Fruit fly (Drosophila melanogaster): ENCODE data around the gene CG34316.

CG34316 gene

DNA sequence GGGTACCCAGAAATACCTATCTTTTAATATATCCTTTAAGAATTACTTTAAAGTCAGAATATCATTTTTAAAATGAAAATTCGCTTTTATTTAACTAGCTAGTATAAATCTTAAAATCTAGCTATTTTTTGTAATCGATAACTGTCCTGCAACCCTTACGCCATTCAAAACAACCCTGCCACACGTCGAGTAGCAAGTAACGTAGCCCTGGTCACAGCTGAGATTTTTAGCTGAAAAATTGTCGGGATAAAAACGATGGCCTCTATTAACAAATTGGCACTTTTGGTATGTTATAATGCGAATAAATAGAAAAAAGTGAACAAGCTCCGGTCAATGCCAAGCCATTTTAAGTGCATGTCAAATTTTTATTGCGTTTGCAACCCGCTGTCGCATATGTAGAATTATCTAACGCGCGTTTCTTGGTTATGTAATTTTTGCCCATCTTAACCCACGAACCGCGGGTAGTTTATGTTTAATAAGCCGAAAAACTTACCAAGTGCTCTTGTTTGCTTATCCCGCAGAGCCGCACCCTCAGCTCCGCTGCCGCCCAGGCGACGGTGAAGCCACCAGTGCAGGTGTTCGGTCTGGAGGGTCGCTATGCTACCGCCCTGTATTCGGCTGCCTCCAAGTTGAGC lies 35.1 kb downstream of the CG34316 start, which contains the start of gene ATPsynO (continued):
- TF ChIP-seq Drgx (GFP tag; IDR thresholded peaks at IDR 0.05) (no peak), CG7372 (GFP tag; IDR thresholded peaks at IDR 0.05) (no peak), D19A (tag; optimal IDR thresholded peaks at IDR 0.05) (no peak), CG9817 (tag; optimal IDR thresholded peaks at IDR 0.05) (no peak), CG14710 (tag; optimal IDR thresholded peaks at IDR 0.05) (peak; percentile 53), CG7963 (GFP tag; IDR thresholded peaks at IDR 0.05; ENCODE audit: partially characterized antibody) (no peak), ase (GFP tag; IDR thresholded peaks at IDR 0.05) (no peak), tup (GFP tag; optimal IDR thresholded peaks at IDR 0.05) (no peak), CG16813 (GFP tag; IDR thresholded peaks at IDR 0.05; ENCODE audit: partially characterized antibody) (0 out of 3 replicates have a peak, but pooled peaks have one; percentile 42), lbe (GFP tag; optimal IDR thresholded peaks at IDR 0.05) (peak; percentile 0), CG18764 (GFP tag; optimal IDR thresholded peaks at IDR 0.05) (no peak), CG30403 (GFP tag; optimal IDR thresholded peaks at IDR 0.05) (peak; percentile 17), Kr (GFP tag; optimal IDR thresholded peaks at IDR 0.05) (no peak), ap (GFP tag; IDR thresholded peaks at IDR 0.05) (no peak), CG15601 (tag; optimal IDR thresholded peaks at IDR 0.05) (peak; percentile 28), E2f2 (GFP tag; IDR thresholded peaks at IDR 0.05) (peak; percentile 41; the same call in 1 of the 2 replicates), slp2 (GFP tag; optimal IDR thresholded peaks at IDR 0.05) (no peak), H15 (GFP tag; IDR thresholded peaks at IDR 0.05) (no peak), wdn (GFP tag; IDR thresholded peaks at IDR 0.05) (no peak), CG15514 (GFP tag; optimal IDR thresholded peaks at IDR 0.05) (peak; percentile 67), Dp (GFP tag; optimal IDR thresholded peaks at IDR 0.05) (peak; percentile 52), CG3838 (GFP tag; optimal IDR thresholded peaks at IDR 0.05) (no peak), CG2116 (GFP tag; optimal IDR thresholded peaks at IDR 0.05) (peak; percentile 98), CG7987 (GFP tag; optimal IDR thresholded peaks at IDR 0.05) (peak; percentile 18), wek (GFP tag; optimal IDR thresholded peaks at IDR 0.05) (no peak), CG9876 (GFP tag; optimal IDR thresholded peaks at IDR 0.05) (no peak), CG17385 (GFP tag; optimal IDR thresholded peaks at IDR 0.05) (no peak), CG2120 (GFP tag; optimal IDR thresholded peaks at IDR 0.05) (peak; percentile 58), CG34376 (GFP tag; optimal IDR thresholded peaks at IDR 0.05) (peak; percentile 2), tx (GFP tag; optimal IDR thresholded peaks at IDR 0.05) (no peak), Xbp1 (GFP tag; optimal IDR thresholded peaks at IDR 0.05) (peak; percentile 35), CTCF (GFP tag; optimal IDR thresholded peaks at IDR 0.05) (no peak), chif (GFP tag; optimal IDR thresholded peaks at IDR 0.05) (no peak), Oaz (GFP tag; IDR thresholded peaks at IDR 0.05) (no peak), abd-A (tag; optimal IDR thresholded peaks at IDR 0.05) (no peak), CG6813 (GFP tag; optimal IDR thresholded peaks at IDR 0.05) (no peak), stc (GFP tag; IDR thresholded peaks at IDR 0.05) (no peak), CG15269 (tag; optimal IDR thresholded peaks at IDR 0.05) (no peak), CG2712 (tag; optimal IDR thresholded peaks at IDR 0.05) (peak; percentile 59), CG13296 (GFP tag; optimal IDR thresholded peaks at IDR 0.05) (peak; percentile 26), E2f1 (GFP tag; IDR thresholded peaks at IDR 0.05) (no peak), disco-r (GFP tag; optimal IDR thresholded peaks at IDR 0.05) (no peak), vvl (GFP tag; IDR thresholded peaks at IDR 0.05) (peak; percentile 18; the same call in 1 of the 2 replicates), CG34422 (GFP tag; IDR thresholded peaks at IDR 0.05) (peak; percentile 46; the same call in 1 of the 3 replicates), CG13424 (tag; optimal IDR thresholded peaks at IDR 0.05) (peak; percentile 26), tll (GFP tag; optimal IDR thresholded peaks at IDR 0.05) (peak in 1 of 2 experiments; percentile 13), Jarid2 (GFP tag; optimal IDR thresholded peaks at IDR 0.05) (no peak), CG4820 (GFP tag; optimal IDR thresholded peaks at IDR 0.05) (no peak), CG9437 (GFP tag; optimal IDR thresholded peaks at IDR 0.05) (no peak), HLH4C (GFP tag; IDR thresholded peaks at IDR 0.05; ENCODE audit: partially characterized antibody) (no peak)

Measured in whole organism, embryonic.